Worm (Caenorhabditis elegans): ENCODE data around the gene F42A9.7.

The F42A9.7 gene

ce11 chrIV:8595317-8595716 is 21.6 kb downstream of the F42A9.7 start, which contains the start of gene Y59H11AR.3:
Y59H11AR.3 (minus strand) TSS chrIV:8595417.
- TF ChIP-seq T26A8.4 (GFP tag; IDR thresholded peaks at IDR 0.05) (no peak), ctbp-1 (GFP tag; IDR thresholded peaks at IDR 0.05) (no peak), ceh-28 (tag; optimal IDR thresholded peaks at IDR 0.05) (no peak), duxl-1 (tag; optimal IDR thresholded peaks at IDR 0.05; ENCODE audit: poor library complexity) (no peak), daf-16 (GFP tag; optimal IDR thresholded peaks at IDR 0.05) (no peak), daf-16 (tag; optimal IDR thresholded peaks at IDR 0.05) (no peak), cey-2 (tag; optimal IDR thresholded peaks at IDR 0.05; ENCODE audit: borderline replicate concordance, insufficient read depth) (no peak), saeg-2 (GFP tag; IDR thresholded peaks at IDR 0.05) (no peak), R02D3.7 (tag; optimal IDR thresholded peaks at IDR 0.05) (no peak), unc-39 (tag; optimal IDR thresholded peaks at IDR 0.05) (no peak), dpl-1 (GFP tag; optimal IDR thresholded peaks at IDR 0.05) (no peak), zfp-3 (GFP tag; conservative IDR thresholded peaks at IDR 0.05) (no peak), jun-1 (tag; optimal IDR thresholded peaks at IDR 0.05) (no peak), aha-1 (tag) (no peak), nhr-237 (tag; optimal IDR thresholded peaks at IDR 0.05) (no peak), ces-1 (GFP tag; optimal IDR thresholded peaks at IDR 0.05) (no peak), nhr-10 (tag; optimal IDR thresholded peaks at IDR 0.05) (no peak), pha-4 (GFP tag; IDR thresholded peaks at IDR 0.05) (no peak), pha-4 (tag; optimal IDR thresholded peaks at IDR 0.05) (no peak)

DNA sequence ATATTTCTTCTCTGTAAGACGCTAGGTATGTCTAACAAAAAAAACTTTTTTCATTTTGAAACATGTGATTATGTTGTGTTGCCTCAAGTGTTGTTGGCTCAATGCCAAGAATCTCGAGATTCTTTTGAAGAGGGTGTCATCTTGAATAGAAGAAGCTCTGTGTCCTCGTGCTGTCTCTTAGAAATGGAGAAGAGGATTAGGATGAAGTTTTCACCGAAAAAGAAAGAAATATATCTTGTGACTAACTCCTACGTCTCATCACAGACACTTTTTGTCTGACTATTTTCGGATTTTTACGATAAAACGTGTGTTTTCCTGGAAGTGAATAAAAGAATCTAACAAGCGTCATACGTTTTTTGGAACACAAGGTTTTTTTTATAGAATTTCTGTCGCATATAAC is 29.3 kb downstream of the F42A9.7 start:
- TF ChIP-seq jun-1 (tag; optimal IDR thresholded peaks at IDR 0.05): no peak
- TF ChIP-seq lsy-2 (tag; optimal IDR thresholded peaks at IDR 0.05): peak in 1 of 2 experiments; percentile 33
- TF ChIP-seq hlh-30 (tag; optimal IDR thresholded peaks at IDR 0.05; ENCODE audit: insufficient read depth): peak; percentile 60
- TF ChIP-seq lin-13 (GFP tag; optimal IDR thresholded peaks at IDR 0.05): no peak

DNA sequence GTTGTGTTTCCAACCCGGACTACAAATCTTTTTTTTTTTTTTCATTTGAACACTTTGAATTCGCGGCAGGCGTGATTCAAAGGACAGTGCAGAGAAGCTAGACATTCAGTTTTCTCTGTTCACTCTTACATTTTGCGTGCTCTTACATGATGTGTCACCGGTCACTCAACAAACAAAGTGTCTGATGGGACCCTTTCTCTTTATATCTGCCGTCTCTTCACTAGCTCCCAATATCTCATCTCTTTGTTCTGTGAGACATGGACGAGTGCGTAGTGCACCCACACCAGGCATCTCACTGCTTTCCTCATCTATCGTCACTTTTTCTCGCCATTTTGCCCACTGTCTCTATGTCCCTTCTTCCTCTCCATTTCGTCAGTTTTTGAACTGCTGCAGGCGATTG is 29.9 kb downstream of the F42A9.7 start:
- peak; percentile 33 for TF ChIP-seq dve-1 (tag; optimal IDR thresholded peaks at IDR 0.05; ENCODE audit: insufficient read depth)
- TF ChIP-seq egl-43 (GFP tag; IDR thresholded peaks at IDR 0.05): no peak
- no peak for TF ChIP-seq nhr-42 (GFP tag; IDR thresholded peaks at IDR 0.05)
- TF ChIP-seq mxl-3 (GFP tag; optimal IDR thresholded peaks at IDR 0.05): peak; percentile 29
- TF ChIP-seq ZK546.5 (tag; optimal IDR thresholded peaks at IDR 0.05): no peak
- no peak for TF ChIP-seq tag-97 (GFP tag; IDR thresholded peaks at IDR 0.05)
- TF ChIP-seq aly-2 (tag; optimal IDR thresholded peaks at IDR 0.05): no peak
- TF ChIP-seq nhr-11 (tag; optimal IDR thresholded peaks at IDR 0.05): peak; percentile 71
- TF ChIP-seq mep-1 (tag; optimal IDR thresholded peaks at IDR 0.05): peak; percentile 75
- no peak for TF ChIP-seq zip-2 (tag; optimal IDR thresholded peaks at IDR 0.05)
- no peak for TF ChIP-seq zfp-3 (GFP tag; conservative IDR thresholded peaks at IDR 0.05)
- TF ChIP-seq nhr-102 (tag; optimal IDR thresholded peaks at IDR 0.05): peak; percentile 21
- TF ChIP-seq tra-1 (GFP tag; IDR thresholded peaks at IDR 0.05): no peak
- 0 out of 2 replicates have a peak, but pooled peaks have one; percentile 31 for TF ChIP-seq vab-7 (GFP tag; IDR thresholded peaks at IDR 0.05)
- no peak for TF ChIP-seq dmd-8 (GFP tag; IDR thresholded peaks at IDR 0.05)
- TF ChIP-seq lin-39 (tag; optimal IDR thresholded peaks at IDR 0.05): no peak
- peak; percentile 54 for TF ChIP-seq dpl-1 (GFP tag; optimal IDR thresholded peaks at IDR 0.05)
- no peak for TF ChIP-seq mdt-29 (GFP tag; IDR thresholded peaks at IDR 0.05)
- TF ChIP-seq lsy-2 (tag; optimal IDR thresholded peaks at IDR 0.05): peak; percentile 30 to 51
- TF ChIP-seq zag-1 (tag; optimal IDR thresholded peaks at IDR 0.05): no peak
- no peak for TF ChIP-seq lin-38 (GFP tag; IDR thresholded peaks at IDR 0.05)
- no peak for TF ChIP-seq lim-7 (GFP tag; IDR thresholded peaks at IDR 0.05)
- TF ChIP-seq spr-1 (tag; optimal IDR thresholded peaks at IDR 0.05): no peak
- TF ChIP-seq nhr-6 (tag; optimal IDR thresholded peaks at IDR 0.05): peak; percentile 10
- no peak for TF ChIP-seq skn-1 (tag; optimal IDR thresholded peaks at IDR 0.05)
- TF ChIP-seq ZK337.2 (GFP tag; IDR thresholded peaks at IDR 0.05): peak; percentile 54; the same call in 1 of the 2 replicates
- peak; percentile 50 for TF ChIP-seq hlh-30 (tag; optimal IDR thresholded peaks at IDR 0.05; ENCODE audit: insufficient read depth)
- no peak for TF ChIP-seq cey-2 (tag; optimal IDR thresholded peaks at IDR 0.05; ENCODE audit: borderline replicate concordance, insufficient read depth)
- peak; percentile 92 for TF ChIP-seq nhr-48 (tag; optimal IDR thresholded peaks at IDR 0.05)
- peak in 1 of 2 experiments; percentile 84 for TF ChIP-seq unc-62 (GFP tag; optimal IDR thresholded peaks at IDR 0.05 in 1 of 2)
- TF ChIP-seq unc-62 (tag; optimal IDR thresholded peaks at IDR 0.05): peak; percentile 48
- no peak for TF ChIP-seq ceh-62 (tag; optimal IDR thresholded peaks at IDR 0.05)
- TF ChIP-seq hmg-1.1 (GFP tag; IDR thresholded peaks at IDR 0.05): no peak; the same call in 1 of the 2 replicates

All from whole organism, L4 larva.